Fruit fly (Drosophila melanogaster) whole organism, embryonic: ENCODE results near the gene MRP.
A peak's percentile ranks its signal among the peaks of the same experiment; 100 is the strongest.

Experiments
- CG10147 ChIP-seq: fragments of 200-800 bp; sonication (Bioruptor generic); optimal IDR thresholded peaks from 2 replicates; lab custom pipeline; 2019; ENCODE audit warnings: missing biosample characterization, mild to moderate bottlenecking, missing genetic modification characterization, moderate library complexity
- CG10462 ChIP-seq: fragments of 200-800 bp; sonication (Bioruptor generic); optimal IDR thresholded peaks from 2 replicates; lab custom pipeline; 2016; ENCODE audit warnings: missing biosample characterization, missing genetic modification characterization
- CG10543 ChIP-seq: fragments of 200-800 bp; sonication (Bioruptor generic); optimal IDR thresholded peaks from 3 replicates; lab custom pipeline; 2017; ENCODE audit warnings: missing biosample characterization, mild to moderate bottlenecking, missing genetic modification characterization, moderate library complexity
- CG11504 ChIP-seq: fragments of 200-800 bp; sonication (Bioruptor generic); optimal IDR thresholded peaks from 3 replicates; lab custom pipeline; 2019; ENCODE audit warnings: missing biosample characterization, mild to moderate bottlenecking, missing genetic modification characterization, moderate library complexity
- CG13624 ChIP-seq: fragments of 200-800 bp; sonication (Bioruptor generic); optimal IDR thresholded peaks from 2 replicates; lab custom pipeline; 2016; ENCODE audit warnings: missing biosample characterization, missing genetic modification characterization
- CG15269 ChIP-seq: fragments of 200-800 bp; sonication (Bioruptor generic); optimal IDR thresholded peaks from 2 replicates; lab custom pipeline; 2018; ENCODE audit warnings: missing biosample characterization, mild to moderate bottlenecking, missing genetic modification characterization, moderate library complexity
- CG18599 ChIP-seq: fragments of 200-800 bp; sonication (Bioruptor generic); optimal IDR thresholded peaks from 3 replicates; lab custom pipeline; 2017; ENCODE audit warnings: missing biosample characterization, missing genetic modification characterization, mild to moderate bottlenecking, moderate library complexity, missing genetic modification reagents
- CG4282 ChIP-seq: fragments of 200-800 bp; sonication (Bioruptor generic); optimal IDR thresholded peaks from 2 replicates; lab custom pipeline; 2016; ENCODE audit warnings: missing biosample characterization, missing genetic modification characterization
- CG4617 ChIP-seq: fragments of 200-800 bp; sonication (Bioruptor generic); optimal IDR thresholded peaks from 3 replicates; lab custom pipeline; 2016; ENCODE audit warnings: missing biosample characterization, missing genetic modification characterization, borderline replicate concordance
- CG6813 ChIP-seq: fragments of 200-800 bp; sonication (Bioruptor generic); optimal IDR thresholded peaks from 2 replicates; lab custom pipeline; 2017; ENCODE audit warnings: missing biosample characterization, missing genetic modification characterization, mild to moderate bottlenecking, moderate library complexity, missing genetic modification reagents
- CG7839 ChIP-seq: fragments of 200-800 bp; sonication (Bioruptor generic); optimal IDR thresholded peaks from 3 replicates; lab custom pipeline; 2018; ENCODE audit warnings: missing biosample characterization, mild to moderate bottlenecking, missing genetic modification characterization, moderate library complexity
- CG8290 ChIP-seq, 3 experiments: fragments of 200-800 bp; sonication (Bioruptor generic); optimal IDR thresholded peaks; 2 replicates each; lab custom pipeline; 2016 to 2019; ENCODE audit warnings: missing biosample characterization in 3 of 3, missing genetic modification characterization in 3 of 3, mild to moderate bottlenecking in 2 of 3, moderate library complexity in 1 of 3
- CTCF ChIP-seq: fragments of 200-800 bp; sonication (Bioruptor generic); optimal IDR thresholded peaks from 2 replicates; lab custom pipeline; 2017; ENCODE audit warnings: missing biosample characterization, mild to moderate bottlenecking, missing genetic modification characterization, moderate library complexity
- Ets65A ChIP-seq: fragments of 200-800 bp; sonication (Bioruptor generic); peaks from one replicate; lab custom pipeline; 2016; ENCODE audit warnings: missing biosample characterization, missing genetic modification characterization
- H15 ChIP-seq: fragments of 200-800 bp; sonication (Bioruptor generic); IDR thresholded peaks from 3 replicates; pipeline ENCODE4 v1.3.6; 2022; ENCODE audit warnings: missing biosample characterization, missing genetic modification characterization
- HLH3B ChIP-seq: fragments of 200-800 bp; sonication (Bioruptor generic); IDR thresholded peaks from 2 replicates; pipeline ENCODE4 v1.3.6; 2022; ENCODE audit warnings: missing biosample characterization, missing genetic modification characterization
- Hey ChIP-seq: fragments of 200-800 bp; sonication (Bioruptor generic); optimal IDR thresholded peaks from 3 replicates; lab custom pipeline; 2018; ENCODE audit warnings: missing biosample characterization, mild to moderate bottlenecking, missing genetic modification characterization
- Meics ChIP-seq: fragments of 200-800 bp; sonication (Bioruptor generic); optimal IDR thresholded peaks from 2 replicates; lab custom pipeline; 2017; ENCODE audit warnings: missing biosample characterization, mild to moderate bottlenecking, missing genetic modification characterization
- Xbp1 ChIP-seq: fragments of 200-800 bp; sonication (Bioruptor generic); optimal IDR thresholded peaks from 3 replicates; lab custom pipeline; 2016; ENCODE audit warnings: missing biosample characterization, mild to moderate bottlenecking, missing genetic modification characterization
- YL-1 ChIP-seq: fragments of 200-800 bp; sonication (Bioruptor generic); optimal IDR thresholded peaks from 3 replicates; lab custom pipeline; 2017; ENCODE audit warnings: missing biosample characterization, mild to moderate bottlenecking, missing genetic modification characterization
- aop ChIP-seq: fragments of 200-800 bp; sonication (Bioruptor generic); IDR thresholded peaks from 2 replicates; pipeline ENCODE4 v1.3.6; 2022; ENCODE audit warnings: missing biosample characterization, missing genetic modification characterization
- ash1 ChIP-seq: fragments of 200-800 bp; sonication (Bioruptor generic); optimal IDR thresholded peaks from 2 replicates; lab custom pipeline; 2018; ENCODE audit warnings: missing biosample characterization, mild to moderate bottlenecking, missing genetic modification characterization
- bbx ChIP-seq: fragments of 200-800 bp; sonication (Bioruptor generic); IDR thresholded peaks from 2 replicates; pipeline ENCODE4 v1.3.6; 2022; ENCODE audit warnings: missing biosample characterization, missing genetic modification characterization; ENCODE audit not compliant: partially characterized antibody
- btn ChIP-seq: fragments of 200-800 bp; sonication (Bioruptor generic); optimal IDR thresholded peaks from 2 replicates; lab custom pipeline; 2016; ENCODE audit warnings: missing biosample characterization, missing genetic modification characterization
- chif ChIP-seq, 2 experiments: fragments of 200-800 bp; sonication (Bioruptor generic); optimal IDR thresholded peaks; 3 replicates each; lab custom pipeline; 2016; ENCODE audit warnings: missing biosample characterization in 2 of 2, missing genetic modification characterization in 2 of 2
- chn ChIP-seq: fragments of 200-800 bp; sonication (Bioruptor generic); optimal IDR thresholded peaks from 2 replicates; lab custom pipeline; 2016; ENCODE audit warnings: missing biosample characterization, missing genetic modification characterization
- eyg ChIP-seq: fragments of 200-800 bp; sonication (Bioruptor generic); optimal IDR thresholded peaks from 3 replicates; lab custom pipeline; 2016; ENCODE audit warnings: missing biosample characterization, missing genetic modification characterization
- gem ChIP-seq: fragments of 200-800 bp; sonication (Bioruptor generic); optimal IDR thresholded peaks from 2 replicates; lab custom pipeline; 2019; ENCODE audit warnings: missing biosample characterization, mild to moderate bottlenecking, missing genetic modification characterization, moderate library complexity
- grn ChIP-seq: fragments of 200-800 bp; sonication (Bioruptor generic); optimal IDR thresholded peaks from 3 replicates; lab custom pipeline; 2017; ENCODE audit warnings: missing biosample characterization, missing genetic modification characterization
- ind ChIP-seq: fragments of 200-800 bp; sonication (Bioruptor generic); optimal IDR thresholded peaks from 3 replicates; lab custom pipeline; 2016; ENCODE audit warnings: missing biosample characterization, missing genetic modification characterization
- lab ChIP-seq: fragments of 200-800 bp; sonication (Bioruptor generic); optimal IDR thresholded peaks from 3 replicates; lab custom pipeline; 2017; ENCODE audit warnings: missing biosample characterization, missing genetic modification characterization, mild to moderate bottlenecking, moderate library complexity, missing genetic modification reagents
- otp ChIP-seq: fragments of 200-800 bp; sonication (Bioruptor generic); IDR thresholded peaks from 3 replicates; pipeline ENCODE4, ENCODE4 v1.3.6; 2022; ENCODE audit warnings: missing biosample characterization, missing genetic modification characterization
- sisA ChIP-seq: fragments of 200-800 bp; sonication (Bioruptor generic); IDR thresholded peaks from 2 replicates; pipeline ENCODE4 v1.3.6; 2022; ENCODE audit warnings: missing biosample characterization, missing genetic modification characterization
- stc ChIP-seq: fragments of 200-800 bp; sonication (Bioruptor generic); IDR thresholded peaks from 2 replicates; pipeline ENCODE4 v1.3.6; 2022; ENCODE audit warnings: missing biosample characterization, missing genetic modification characterization
- tio ChIP-seq: fragments of 200-800 bp; sonication (Bioruptor generic); optimal IDR thresholded peaks from 2 replicates; lab custom pipeline; 2017; ENCODE audit warnings: missing biosample characterization, missing genetic modification characterization, inconsistent platforms
- trem ChIP-seq: fragments of 200-800 bp; optimal IDR thresholded peaks from 3 replicates; lab custom pipeline; 2019; ENCODE audit warnings: missing biosample characterization, mild to moderate bottlenecking, missing genetic modification characterization, moderate library complexity

The MRP gene

DNA sequence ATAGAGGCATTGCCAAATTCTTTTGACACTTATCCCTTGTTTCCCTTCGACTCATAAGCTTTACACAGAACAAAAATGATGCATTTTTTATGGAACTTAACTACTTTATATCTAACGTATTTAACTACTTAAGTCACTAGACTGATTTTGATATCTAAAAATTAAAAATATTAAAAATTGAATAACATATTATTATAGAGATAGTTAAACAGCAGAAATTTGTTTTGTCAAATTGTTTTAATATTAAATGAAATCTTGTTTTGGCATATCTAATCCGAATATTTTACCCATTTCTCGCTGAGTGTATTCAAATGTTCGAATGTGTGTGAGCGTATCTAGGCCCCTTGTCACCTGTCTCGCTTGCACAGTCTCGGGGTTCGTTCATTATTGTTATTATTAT is 53.0 kb downstream of the MRP start (continued):
- peak; percentile 30 for TF ChIP-seq lab
- TF ChIP-seq CG11504 (tag; lab: Kevin White, UChicago): peak; percentile 54
- TF ChIP-seq aop (GFP tag; lab: Robert Waterston, UW): no peak
- TF ChIP-seq btn (GFP tag; lab: Kevin White, UChicago): no peak
- TF ChIP-seq CG7839 (tag; lab: Kevin White, UChicago): peak; percentile 27
- no peak for TF ChIP-seq sisA (GFP tag; lab: Robert Waterston, UW)
- no peak for TF ChIP-seq ind (GFP tag; lab: Kevin White, UChicago)
- no peak for TF ChIP-seq YL-1 (GFP tag; lab: Kevin White, UChicago)
- peak; percentile 51 for TF ChIP-seq CG18599 (GFP tag; lab: Kevin White, UChicago)
- TF ChIP-seq gem (tag; lab: Kevin White, UChicago): peak; percentile 38
- no peak for TF ChIP-seq otp (GFP tag; lab: Robert Waterston, UW)
- no peak for TF ChIP-seq bbx (GFP tag; lab: Robert Waterston, UW)
- no peak for TF ChIP-seq CG4617
- no peak for TF ChIP-seq Hey (tag; lab: Kevin White, UChicago)
- no peak for TF ChIP-seq CG6813
- TF ChIP-seq CG13624: no peak
- TF ChIP-seq CG10147: peak; percentile 9
- no peak for TF ChIP-seq CG8290 (GFP tag; optimal IDR thresholded peaks at IDR 0.05; lab: Kevin White, UChicago)
- TF ChIP-seq CG8290 (tag; optimal IDR thresholded peaks at IDR 0.05; lab: Kevin White, UChicago): no peak
- TF ChIP-seq chn: no peak
- peak; percentile 29 for TF ChIP-seq Meics (GFP tag; lab: Kevin White, UChicago)
- TF ChIP-seq CG10462 (GFP tag; lab: Kevin White, UChicago): no peak
- no peak for TF ChIP-seq CG10543 (GFP tag; lab: Kevin White, UChicago)
- no peak for TF ChIP-seq eyg (GFP tag; lab: Kevin White, UChicago)
- no peak for TF ChIP-seq Xbp1 (GFP tag; lab: Kevin White, UChicago)
- no peak for TF ChIP-seq tio (GFP tag; lab: Kevin White, UChicago)

- no peak for TF ChIP-seq chif (GFP tag; optimal IDR thresholded peaks at IDR 0.05; lab: Kevin White, UChicago)
- TF ChIP-seq Ets65A (GFP tag; lab: Kevin White, UChicago): peak; percentile 93
- no peak for TF ChIP-seq CG4282
- no peak for TF ChIP-seq eyg (GFP tag; lab: Kevin White, UChicago)
Observed at dm6 chr2L:12780624-12781023, 61.8 kb downstream of the MRP start.

DNA sequence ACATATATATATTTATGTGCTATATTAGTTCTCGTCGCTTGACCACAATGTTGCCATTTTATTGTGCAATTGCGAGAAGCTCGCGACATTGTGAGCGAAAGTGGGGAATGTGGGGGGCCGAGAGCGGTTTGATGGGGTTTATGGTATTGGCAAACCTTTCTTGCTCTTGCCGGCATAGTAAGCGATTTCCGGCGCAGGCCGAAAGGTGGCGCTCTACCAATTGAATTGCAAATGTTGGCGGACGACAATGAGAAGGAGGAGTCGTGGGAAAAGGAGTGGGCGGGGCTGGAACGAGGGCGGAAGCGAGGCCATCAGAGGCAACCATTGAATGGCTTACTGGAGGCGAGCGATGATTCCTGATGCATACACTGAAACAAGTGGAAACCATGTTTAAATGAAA is 84.6 kb downstream of the MRP start:
- TF ChIP-seq stc (GFP tag; lab: Robert Waterston, UW) (no peak), CTCF (GFP tag; lab: Kevin White, UChicago) (peak; percentile 73), ash1 (GFP tag; lab: Kevin White, UChicago) (no peak), CG15269 (tag; lab: Kevin White, UChicago) (no peak), CG4282 (no peak), HLH3B (GFP tag; lab: Robert Waterston, UW) (no peak), grn (GFP tag; lab: Kevin White, UChicago) (no peak), H15 (GFP tag; lab: Robert Waterston, UW) (0 out of 3 replicates have a peak, but pooled peaks have one; percentile 9), trem (tag; lab: Kevin White, UChicago) (no peak)
